Fruit fly (Drosophila melanogaster) whole organism: Measurements from ENCODE around the gene SNRPG.

ENCODE experiments used
- CG8478 ChIP-seq: fragments of >200 bp; optimal IDR thresholded peaks from 2 replicates; lab custom pipeline; 2018; ENCODE audit warnings: inconsistent platforms
- Dll ChIP-seq: fragments of >200 bp; optimal IDR thresholded peaks from 2 replicates; lab custom pipeline; 2017
- EcR ChIP-seq, 2 experiments: fragments of >200 bp; optimal IDR thresholded peaks; 2 replicates each; lab custom pipeline; 2017; ENCODE audit warnings: missing biosample characterization in 2 of 2, missing genetic modification characterization in 2 of 2, missing genetic modification reagents in 2 of 2
- pan ChIP-seq: fragments of >200 bp; optimal IDR thresholded peaks from 2 replicates; lab custom pipeline; 2017
- psq ChIP-seq: fragments of >200 bp; optimal IDR thresholded peaks from 2 replicates; lab custom pipeline; 2017
- usp ChIP-seq: fragments of >200 bp; optimal IDR thresholded peaks from 2 replicates; lab custom pipeline; 2017; ENCODE audit warnings: missing biosample characterization, missing genetic modification characterization, mixed read lengths

SNRPG gene

DNA sequence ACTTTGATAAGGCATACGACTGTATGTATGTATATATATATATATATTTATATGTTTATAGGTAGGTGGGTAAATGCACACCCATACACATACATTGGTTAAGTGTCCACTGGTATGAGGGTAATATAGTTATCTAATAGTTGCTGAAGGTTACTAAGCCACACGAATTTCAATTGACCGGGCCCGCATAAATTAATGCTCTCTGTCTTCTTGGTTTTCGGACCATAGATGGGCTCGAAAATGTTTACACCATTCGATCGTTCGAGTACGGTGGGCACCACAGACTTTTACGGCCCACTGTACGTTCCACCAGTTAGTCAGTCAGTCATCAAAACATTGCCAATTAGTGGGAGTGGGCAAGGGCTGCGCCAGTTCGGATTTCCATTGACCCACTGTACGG, 44.8 kb downstream of the SNRPG start:
- TF ChIP-seq Dll (lab: Kevin White, UChicago) (no peak), CG8478 (no peak), psq (lab: Kevin White, UChicago) (no peak), EcR (GFP tag; optimal IDR thresholded peaks at IDR 0.05; lab: Kevin White, UChicago) (no peak), usp (GFP tag; lab: Kevin White, UChicago) (no peak), pan (lab: Kevin White, UChicago) (no peak)

DNA sequence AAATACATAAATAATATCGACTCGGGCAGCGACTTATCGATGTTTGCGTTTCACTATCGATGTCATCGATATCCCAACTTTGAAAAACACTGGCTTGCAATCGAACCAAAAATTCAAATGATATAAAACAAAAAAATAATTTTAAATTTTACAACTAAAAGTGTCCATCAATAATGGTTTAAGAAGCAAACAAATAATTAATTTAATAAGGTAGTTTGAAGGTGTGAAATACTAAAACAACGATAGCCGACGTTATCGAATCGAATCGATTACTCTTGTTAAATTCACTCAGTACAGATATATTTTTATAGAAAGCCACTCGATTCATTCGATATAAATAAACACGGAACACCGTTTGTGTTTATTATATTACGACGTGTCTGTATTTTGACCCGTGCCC, 46.8 kb downstream of the SNRPG start, which contains the start of the genes SMC3 and Ubc7:
Gene SMC3 (minus strand): TSS at position 22 of the 400 bp plus-strand sequence.
Gene Ubc7 (plus strand): TSS at position 260 of the 400 bp plus-strand sequence.
- TF ChIP-seq pan (lab: Kevin White, UChicago) (no peak), Dll (lab: Kevin White, UChicago) (no peak), psq (lab: Kevin White, UChicago) (no peak), usp (GFP tag; lab: Kevin White, UChicago) (no peak), CG8478 (no peak), EcR (GFP tag; optimal IDR thresholded peaks at IDR 0.05; lab: Kevin White, UChicago) (no peak)
